Fruit fly (Drosophila melanogaster): ENCODE data around the gene CG9649.

- no peak for TF ChIP-seq EcR (GFP tag; optimal IDR thresholded peaks at IDR 0.05)
- TF ChIP-seq psq (optimal IDR thresholded peaks at IDR 0.05) = no peak
- TF ChIP-seq CG8478 (optimal IDR thresholded peaks at IDR 0.05) = no peak
- TF ChIP-seq Dll (optimal IDR thresholded peaks at IDR 0.05) = no peak
- no peak for TF ChIP-seq usp (GFP tag; optimal IDR thresholded peaks at IDR 0.05)
Observed at dm6 chr3R:14226662-14227061, 9.0 kb upstream of the CG9649 start, which contains the start of gene CG9631.

All from whole organism.